Worm (Caenorhabditis elegans) whole organism, early embryonic: ENCODE results near the gene T12A2.21.

Experiments used
- B0310.2 ChIP-seq: sonication (generic microtip); optimal IDR thresholded peaks from 2 replicates; lab custom pipeline; 2016; ENCODE audit warnings: mild to moderate bottlenecking, missing genetic modification characterization, missing compliant biosample characterization
- F13C5.2 ChIP-seq: sonication (generic microtip); optimal IDR thresholded peaks from 2 replicates; lab custom pipeline; 2017; ENCODE audit warnings: mild to moderate bottlenecking, missing genetic modification characterization, inconsistent platforms, missing compliant biosample characterization
- aly-1 ChIP-seq: sonication (generic microtip); optimal IDR thresholded peaks from 2 replicates; lab custom pipeline; 2016; ENCODE audit warnings: missing genetic modification characterization, missing compliant biosample characterization
- ama-1 ChIP-seq: fragments of 150-350 bp; optimal IDR thresholded peaks from 2 replicates; lab custom pipeline; 2014
- ceh-13 ChIP-seq: fragments of 200-800 bp; sonication (Bioruptor generic); optimal IDR thresholded peaks from 2 replicates; lab custom pipeline; 2018; ENCODE audit warnings: mild to moderate bottlenecking, missing genetic modification characterization, missing compliant biosample characterization
- ceh-36 ChIP-seq: sonication (generic microtip); optimal IDR thresholded peaks from 2 replicates; lab custom pipeline; 2016; ENCODE audit warnings: missing genetic modification characterization, inconsistent platforms, missing compliant biosample characterization
- ets-7 ChIP-seq: sonication (generic microtip); optimal IDR thresholded peaks from 2 replicates; lab custom pipeline; 2016; ENCODE audit warnings: missing genotype, missing genetic modification characterization, missing compliant biosample characterization
- flt-1 ChIP-seq: fragments of 200-800 bp; sonication (Bioruptor generic); IDR thresholded peaks from 2 replicates; pipeline ENCODE4 v1.3.6; 2022; ENCODE audit warnings: missing genetic modification characterization, missing compliant biosample characterization
- hmbx-1 ChIP-seq: sonication (generic microtip); optimal IDR thresholded peaks from 2 replicates; lab custom pipeline; 2016; ENCODE audit warnings: mild to moderate bottlenecking, missing genetic modification characterization, missing compliant biosample characterization
- hmg-4 ChIP-seq: fragments of 200-800 bp; sonication (Bioruptor generic); optimal IDR thresholded peaks from 2 replicates; lab custom pipeline; 2018; ENCODE audit warnings: mild to moderate bottlenecking, missing genetic modification characterization, missing compliant biosample characterization
- hnd-1 ChIP-seq: sonication (generic microtip); optimal IDR thresholded peaks from 2 replicates; lab custom pipeline; 2016; ENCODE audit warnings: missing genetic modification characterization, missing compliant biosample characterization
- pes-1 ChIP-seq: fragments of 200-800 bp; sonication (Bioruptor generic); IDR thresholded peaks from 2 replicates; pipeline ENCODE4 v1.3.6; 2022; ENCODE audit warnings: missing genetic modification reagents, missing genetic modification characterization, missing compliant biosample characterization
- scrt-1 ChIP-seq: fragments of 200-800 bp; sonication (Bioruptor generic); IDR thresholded peaks from 2 replicates; pipeline ENCODE4 v1.3.6; 2022; ENCODE audit warnings: missing genetic modification characterization, missing compliant biosample characterization
- sea-1 ChIP-seq: fragments of 200-800 bp; sonication (Bioruptor generic); conservative IDR thresholded peaks from 2 replicates; pipeline ENCODE4 v1.3.6; 2022; ENCODE audit warnings: missing genetic modification characterization, missing compliant biosample characterization
- tbx-11 ChIP-seq: fragments of 200-800 bp; sonication (Bioruptor generic); IDR thresholded peaks from 2 replicates; pipeline ENCODE4 v1.3.6; 2022; ENCODE audit warnings: missing genetic modification characterization, missing compliant biosample characterization
- tbx-37 ChIP-seq: fragments of 200-800 bp; sonication (Bioruptor generic); conservative IDR thresholded peaks from 2 replicates; pipeline ENCODE4 v1.3.6; 2022; ENCODE audit warnings: missing genetic modification reagents, missing genetic modification characterization, missing compliant biosample characterization
- tra-4 ChIP-seq: sonication (generic microtip); optimal IDR thresholded peaks from 2 replicates; lab custom pipeline; 2017; ENCODE audit warnings: missing genetic modification characterization, missing compliant biosample characterization

Gene T12A2.21

DNA sequence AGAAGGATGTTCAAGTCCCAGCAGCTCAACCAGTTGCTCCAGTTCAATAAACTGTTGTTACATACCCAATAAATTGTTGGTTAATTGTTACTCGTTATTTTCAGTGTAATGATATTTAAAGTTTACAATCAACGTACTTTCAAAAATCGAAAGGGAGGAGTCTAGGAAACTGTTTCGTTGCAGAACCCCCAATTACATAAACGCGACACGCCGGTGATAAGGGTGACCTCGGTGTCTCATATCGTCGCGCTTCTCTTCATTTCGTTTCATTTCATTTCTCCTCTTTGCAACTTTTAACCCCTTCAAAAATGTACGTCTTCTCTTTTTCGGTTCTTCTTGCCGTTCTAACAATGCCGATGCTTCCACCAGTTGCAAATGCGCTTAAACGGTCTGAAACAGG lies 28.7 kb downstream of the T12A2.21 start, which contains the start of gene C23G10.2:
Gene C23G10.2 (plus strand): TSS at position 184 of the 400 bp plus-strand sequence.
- TF ChIP-seq aly-1 (tag; lab: Kevin White, UChicago) (no peak), B0310.2 (tag; lab: Kevin White, UChicago) (no peak), tbx-37 (GFP tag; lab: Robert Waterston, UW) (no peak), scrt-1 (GFP tag; lab: Robert Waterston, UW) (no peak), ceh-13 (GFP tag; lab: Kevin White, UChicago) (no peak), tbx-11 (GFP tag; lab: Robert Waterston, UW) (no peak), hmg-4 (no peak), ama-1 (lab: Kevin White, UChicago) (no peak), F13C5.2 (no peak), flt-1 (GFP tag; lab: Robert Waterston, UW) (no peak), hmbx-1 (tag; lab: Kevin White, UChicago) (no peak)

DNA sequence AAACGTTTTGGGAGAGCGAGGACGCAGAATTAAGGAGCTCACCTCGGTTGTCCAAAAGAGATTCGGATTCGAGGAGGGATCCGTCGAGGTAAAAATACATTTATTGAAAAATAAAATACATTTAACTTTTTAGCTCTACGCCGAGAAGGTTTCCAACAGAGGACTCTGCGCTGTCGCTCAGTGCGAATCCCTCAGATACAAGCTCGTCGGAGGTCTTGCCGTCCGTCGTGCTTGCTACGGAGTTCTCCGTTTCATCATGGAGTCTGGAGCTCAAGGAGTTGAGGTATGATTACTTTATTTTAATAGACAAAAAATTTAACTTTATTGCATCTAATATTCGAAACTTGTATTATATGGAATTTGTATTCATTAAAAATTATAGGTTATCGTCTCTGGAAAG lies 29.5 kb downstream of the T12A2.21 start:
- TF ChIP-seq ceh-36 (tag; lab: Kevin White, UChicago) (no peak), hmg-4 (no peak), scrt-1 (GFP tag; lab: Robert Waterston, UW) (no peak), tra-4 (tag; lab: Kevin White, UChicago) (no peak), sea-1 (no peak), tbx-11 (GFP tag; lab: Robert Waterston, UW) (no peak)

DNA sequence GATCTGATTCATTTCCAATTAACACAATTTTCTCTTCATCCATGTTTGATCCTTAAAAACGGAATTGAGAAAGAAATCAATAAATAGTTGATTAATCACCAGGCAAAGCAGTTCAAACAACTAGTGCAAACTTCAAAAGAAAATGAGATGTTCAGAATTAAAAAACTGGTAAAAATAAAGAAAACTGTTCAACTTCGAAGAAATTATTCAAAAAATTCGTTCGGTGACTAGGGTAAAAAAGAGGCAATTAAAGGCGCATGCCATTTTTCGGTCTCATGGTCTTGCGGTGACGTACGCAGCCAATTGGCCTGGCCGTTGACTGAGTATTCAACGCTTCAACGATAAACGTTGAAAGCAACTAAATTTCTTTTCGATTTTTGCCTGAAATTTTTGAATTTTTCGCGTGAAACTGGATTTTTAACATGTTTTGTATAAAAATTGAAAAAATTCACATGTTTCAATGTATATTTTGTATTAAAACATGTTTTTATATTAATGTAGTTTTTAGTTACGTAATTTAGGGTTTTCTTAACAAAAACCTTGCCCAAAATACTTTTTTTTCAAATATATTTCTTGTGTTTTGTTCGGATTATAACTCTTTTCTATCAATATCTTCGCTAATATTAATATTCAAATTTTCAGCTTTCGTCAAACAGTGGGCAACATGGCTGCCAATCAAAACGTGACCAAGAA lies 30.2 kb downstream of the T12A2.21 start, which contains the start of the genes sna-3 and rps-3:
Gene sna-3 (minus strand): TSS at position 51 of the 693 bp plus-strand sequence.
Gene rps-3 (plus strand): TSS at position 643 of the 693 bp plus-strand sequence.
- TF ChIP-seq F13C5.2: peak; percentile 10
- TF ChIP-seq aly-1 (tag; lab: Kevin White, UChicago): no peak
- no peak for TF ChIP-seq ets-7 (tag; lab: Kevin White, UChicago)

DNA sequence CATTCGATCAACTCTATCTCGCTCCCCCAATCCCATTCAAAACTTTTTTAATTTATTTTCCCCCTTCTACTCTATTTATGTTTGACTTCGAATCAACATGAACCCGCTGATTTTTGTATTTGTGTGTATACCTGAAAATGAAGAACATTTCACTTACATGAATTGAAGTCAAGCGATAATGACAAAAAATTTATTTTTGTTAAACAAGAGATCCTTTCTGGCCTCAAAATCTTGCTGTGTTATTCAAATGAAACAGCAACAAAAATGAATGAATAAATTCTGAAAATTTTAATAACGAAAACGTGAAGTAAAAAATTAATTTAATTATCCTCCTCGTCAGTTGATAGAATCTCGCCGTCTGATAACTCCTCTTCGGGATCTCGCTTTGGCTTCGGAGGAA lies 34.1 kb downstream of the T12A2.21 start:
- TF ChIP-seq B0310.2 (tag; lab: Kevin White, UChicago) (no peak), ama-1 (lab: Kevin White, UChicago) (no peak), hmg-4 (no peak), flt-1 (GFP tag; lab: Robert Waterston, UW) (no peak), pes-1 (GFP tag; lab: Robert Waterston, UW) (no peak), ceh-13 (GFP tag; lab: Kevin White, UChicago) (no peak), F13C5.2 (no peak), hnd-1 (tag; lab: Kevin White, UChicago) (no peak), hmbx-1 (tag; lab: Kevin White, UChicago) (no peak), tra-4 (tag; lab: Kevin White, UChicago) (no peak), tbx-11 (GFP tag; lab: Robert Waterston, UW) (no peak), ceh-36 (tag; lab: Kevin White, UChicago) (no peak), scrt-1 (GFP tag; lab: Robert Waterston, UW) (no peak), sea-1 (no peak), ets-7 (tag; lab: Kevin White, UChicago) (no peak), aly-1 (tag; lab: Kevin White, UChicago) (no peak), tbx-37 (GFP tag; lab: Robert Waterston, UW) (no peak)

DNA sequence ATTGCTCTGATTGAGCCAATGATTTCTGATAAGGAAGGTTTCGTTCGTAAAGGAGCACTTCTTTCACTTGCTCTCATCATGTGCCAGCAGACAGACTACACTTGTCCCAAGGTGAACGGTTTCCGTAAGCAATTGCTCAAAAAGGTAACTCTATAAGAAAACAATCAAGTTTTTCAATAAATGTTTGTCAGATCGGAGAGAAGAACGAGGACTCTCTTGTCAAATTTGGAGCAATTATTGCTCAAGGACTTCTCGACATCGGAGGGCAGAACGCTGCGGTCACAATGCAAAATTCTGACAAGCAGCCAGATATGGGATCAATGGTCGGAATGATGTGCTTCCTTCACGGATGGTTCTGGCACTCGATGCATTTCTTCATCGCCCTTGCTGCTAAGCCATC lies 35.2 kb downstream of the T12A2.21 start:
- TF ChIP-seq ceh-36 (tag; lab: Kevin White, UChicago) (no peak), scrt-1 (GFP tag; lab: Robert Waterston, UW) (no peak), tbx-37 (GFP tag; lab: Robert Waterston, UW) (no peak), tra-4 (tag; lab: Kevin White, UChicago) (no peak), hmbx-1 (tag; lab: Kevin White, UChicago) (no peak), ama-1 (lab: Kevin White, UChicago) (no peak), B0310.2 (tag; lab: Kevin White, UChicago) (no peak), F13C5.2 (no peak), pes-1 (GFP tag; lab: Robert Waterston, UW) (no peak), ets-7 (tag; lab: Kevin White, UChicago) (no peak)

DNA sequence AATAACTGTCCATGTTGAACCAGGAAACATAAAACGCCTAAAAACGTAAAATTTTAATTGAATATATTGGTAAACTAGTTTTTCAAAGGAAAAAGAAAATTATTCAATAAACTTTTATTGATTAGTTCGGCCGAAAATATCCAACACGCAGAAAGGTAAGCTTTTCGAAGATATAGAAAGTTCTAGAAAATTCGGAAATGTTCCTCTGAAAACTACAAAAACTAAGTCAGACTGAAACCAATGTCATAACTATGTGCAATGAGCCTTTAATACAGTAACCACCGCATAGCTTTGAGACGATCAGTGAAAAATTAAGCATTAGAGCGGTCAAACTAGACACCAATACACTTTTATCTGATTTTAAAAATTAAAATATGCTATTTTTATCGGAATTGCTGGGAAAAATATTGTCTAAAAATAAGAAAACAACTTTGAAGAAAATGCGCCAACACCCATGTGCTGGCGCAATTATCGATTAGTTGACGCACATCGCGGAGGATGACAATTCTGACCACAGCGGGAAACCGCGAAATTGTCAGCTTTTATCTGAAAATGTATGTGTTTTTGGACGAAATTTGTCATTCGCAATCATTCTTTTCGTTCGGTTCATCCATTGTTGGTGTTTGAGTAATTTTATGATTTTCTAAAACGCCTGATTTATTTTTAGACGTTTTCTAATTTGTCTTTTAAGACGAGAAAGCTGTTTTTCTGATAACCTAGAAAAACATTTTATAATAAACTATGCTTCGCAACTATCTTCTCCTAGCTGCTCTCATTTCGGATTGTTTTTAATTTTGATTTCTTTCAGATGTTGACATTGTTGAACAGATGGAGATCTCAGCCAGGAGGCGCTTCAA lies 37.9 kb downstream of the T12A2.21 start, which contains the start of the genes C23G10.7 and rpn-2:
Gene C23G10.7 (minus strand): TSS at position 37 of the 857 bp plus-strand sequence.
Gene rpn-2 (plus strand): TSS at position 807 of the 857 bp plus-strand sequence.
- no peak for TF ChIP-seq ama-1 (lab: Kevin White, UChicago)
- 0 out of 2 replicates have a peak, but pooled peaks have one; percentile 17 for TF ChIP-seq scrt-1 (GFP tag; lab: Robert Waterston, UW)
- TF ChIP-seq F13C5.2: peak; percentile 2

DNA sequence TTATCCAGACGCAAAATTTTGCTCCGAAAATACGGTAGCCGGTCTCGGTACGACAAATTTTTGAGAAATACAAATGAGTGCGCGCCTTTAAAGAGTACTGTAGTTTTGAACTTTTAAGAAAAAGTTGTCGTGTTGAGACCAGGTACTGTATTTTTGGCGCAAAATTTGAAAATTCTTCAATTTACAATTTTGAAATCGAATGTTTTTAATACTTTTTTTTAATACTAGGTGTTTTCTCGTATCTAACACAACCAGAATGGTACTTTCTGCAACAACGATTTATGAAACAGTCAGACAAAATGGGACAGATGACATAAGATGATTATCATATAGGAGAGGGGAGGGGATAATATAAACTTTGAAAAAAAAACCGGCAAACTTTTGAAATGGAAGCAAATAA lies 40.8 kb downstream of the T12A2.21 start:
- TF ChIP-seq F13C5.2 (no peak), B0310.2 (tag; lab: Kevin White, UChicago) (no peak), tbx-11 (GFP tag; lab: Robert Waterston, UW) (no peak), ets-7 (tag; lab: Kevin White, UChicago) (no peak), tra-4 (tag; lab: Kevin White, UChicago) (no peak), hmg-4 (no peak)
